Fruit fly (Drosophila melanogaster): ENCODE measurements around the gene cac.

- TF ChIP-seq CG5204 (GFP tag; optimal IDR thresholded peaks at IDR 0.05) (no peak), cnc (optimal IDR thresholded peaks at IDR 0.05) (no peak), CG12768 (GFP tag; optimal IDR thresholded peaks at IDR 0.05) (no peak), CG11617 (GFP tag; optimal IDR thresholded peaks at IDR 0.05) (no peak), CG7045 (GFP tag; optimal IDR thresholded peaks at IDR 0.05) (no peak), tj (GFP tag; optimal IDR thresholded peaks at IDR 0.05) (no peak), CG14711 (tag; optimal IDR thresholded peaks at IDR 0.05) (no peak), Mnt (GFP tag; optimal IDR thresholded peaks at IDR 0.05) (no peak), cic (GFP tag; optimal IDR thresholded peaks at IDR 0.05) (no peak), pad (GFP tag; optimal IDR thresholded peaks at IDR 0.05) (no peak), Crg-1 (GFP tag; optimal IDR thresholded peaks at IDR 0.05) (no peak)
Measured at dm6 chrX:11988912-11989311, 4.0 kb upstream of the cac start, which contains the start of gene tsg.
